Worm (Caenorhabditis elegans): ENCODE measurements around the gene mrps-21.

mrps-21 gene

DNA sequence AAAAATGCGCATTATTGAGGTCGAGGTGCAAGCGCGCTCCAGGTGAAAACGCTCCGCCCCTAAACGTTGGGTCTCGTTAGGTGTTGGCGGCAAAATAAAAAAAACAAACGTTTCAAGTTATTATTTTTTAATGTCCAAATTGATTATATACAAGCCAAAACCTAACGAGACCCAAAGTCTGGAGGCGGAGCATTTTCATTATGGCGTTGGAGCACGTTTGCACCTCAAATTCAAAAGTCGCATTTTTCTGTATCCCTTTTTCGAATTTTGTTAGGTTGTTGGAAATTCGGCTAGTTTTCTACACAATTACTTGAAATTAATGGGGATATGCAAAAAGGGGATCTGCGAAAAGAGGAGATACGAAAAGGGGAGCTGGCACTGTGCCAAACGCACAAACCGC, 1.4 kb downstream of the mrps-21 start, which contains the start of gene col-111:
Gene col-111, minus strand, starts transcription at position 101 of the 400 bp plus-strand sequence.
- TF ChIP-seq lin-13 (GFP tag; optimal IDR thresholded peaks at IDR 0.05) (no peak), Y55F3AM.14 (GFP tag; optimal IDR thresholded peaks at IDR 0.05) (no peak), mab-5 (tag; optimal IDR thresholded peaks at IDR 0.05) (no peak), mbf-1 (tag; optimal IDR thresholded peaks at IDR 0.05) (no peak), nhr-21 (tag; optimal IDR thresholded peaks at IDR 0.05) (no peak), snpc-4 (tag; optimal IDR thresholded peaks at IDR 0.05) (no peak), fos-1 (tag; optimal IDR thresholded peaks at IDR 0.05) (no peak)

ce11 chrIV:4656380-4656779, 2.9 kb downstream of the mrps-21 start:
- no peak for TF ChIP-seq nhr-21 (tag; optimal IDR thresholded peaks at IDR 0.05)

DNA sequence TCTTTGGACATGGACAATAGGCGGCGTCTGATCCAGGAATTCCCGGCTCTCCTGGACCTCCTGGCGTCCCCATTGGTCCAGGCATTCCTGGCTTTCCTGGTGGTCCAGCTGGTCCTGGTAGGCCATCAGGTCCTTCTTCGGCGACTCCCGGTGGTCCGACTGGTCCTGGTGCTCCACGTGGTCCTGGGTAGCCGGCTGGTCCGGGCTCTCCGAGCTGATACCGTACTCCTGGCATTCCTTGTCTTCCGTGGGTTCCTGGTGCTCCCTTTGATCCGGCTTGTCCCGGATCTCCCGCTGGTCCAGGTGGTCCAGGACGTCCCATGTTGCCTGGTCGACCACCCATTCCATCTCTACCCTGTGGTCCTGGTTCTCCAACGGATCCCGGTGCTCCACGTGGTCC, 3.3 kb downstream of the mrps-21 start:
- TF ChIP-seq nhr-10 (tag; optimal IDR thresholded peaks at IDR 0.05) (no peak), ama-1 (optimal IDR thresholded peaks at IDR 0.05) (no peak), lin-39 (tag; optimal IDR thresholded peaks at IDR 0.05) (no peak), F13H6.1 (tag; optimal IDR thresholded peaks at IDR 0.05) (no peak), sem-4 (tag; optimal IDR thresholded peaks at IDR 0.05) (no peak), ZK546.5 (tag; optimal IDR thresholded peaks at IDR 0.05) (no peak), snpc-4 (tag; optimal IDR thresholded peaks at IDR 0.05) (no peak), mab-5 (tag; optimal IDR thresholded peaks at IDR 0.05) (no peak), mdl-1 (tag; optimal IDR thresholded peaks at IDR 0.05) (no peak), ztf-4 (tag; optimal IDR thresholded peaks at IDR 0.05) (no peak), ztf-1 (GFP tag; conservative IDR thresholded peaks at IDR 0.05) (no peak), nhr-237 (tag; optimal IDR thresholded peaks at IDR 0.05) (no peak)

- TF ChIP-seq skn-1 (tag; optimal IDR thresholded peaks at IDR 0.05) (no peak), nhr-12 (tag; optimal IDR thresholded peaks at IDR 0.05) (no peak), ztf-1 (GFP tag; conservative IDR thresholded peaks at IDR 0.05) (no peak), sma-9 (GFP tag; optimal IDR thresholded peaks at IDR 0.05) (no peak), sma-9 (tag; optimal IDR thresholded peaks at IDR 0.05) (no peak), peb-1 (tag; optimal IDR thresholded peaks at IDR 0.05) (no peak)
Measured at ce11 chrIV:4653708-4654107, 5.6 kb downstream of the mrps-21 start.

DNA sequence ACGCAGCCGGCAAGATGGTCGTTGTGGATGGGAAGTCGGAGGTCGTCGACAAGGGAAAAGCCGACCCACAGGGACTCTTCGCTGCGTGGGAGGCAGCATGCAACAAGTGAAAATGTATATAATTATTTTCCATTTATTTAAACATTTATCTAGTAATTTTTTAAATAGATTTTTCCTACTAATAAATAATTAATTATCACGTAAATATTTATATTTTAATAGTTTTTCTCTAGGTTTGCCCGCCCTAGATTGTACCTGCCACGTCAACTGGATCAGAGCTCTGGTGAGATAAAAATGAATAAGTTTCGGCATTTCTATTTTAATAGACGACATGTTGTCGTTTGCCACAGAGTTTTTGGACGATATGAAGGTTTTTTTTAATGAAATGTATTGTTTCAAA, 6.4 kb downstream of the mrps-21 start, which contains the start of gene psr-1:
Gene psr-1, plus strand, starts transcription at position 301 of the 400 bp plus-strand sequence.
- TF ChIP-seq sma-9 (GFP tag; optimal IDR thresholded peaks at IDR 0.05) (no peak), sma-9 (tag; optimal IDR thresholded peaks at IDR 0.05) (no peak), ceh-82 (tag; optimal IDR thresholded peaks at IDR 0.05) (no peak), nhr-12 (tag; optimal IDR thresholded peaks at IDR 0.05) (no peak), nhr-237 (tag; optimal IDR thresholded peaks at IDR 0.05) (no peak), sem-4 (tag; optimal IDR thresholded peaks at IDR 0.05) (no peak), nhr-23 (tag; optimal IDR thresholded peaks at IDR 0.05) (no peak), nhr-129 (tag; optimal IDR thresholded peaks at IDR 0.05) (no peak), alr-1 (tag; optimal IDR thresholded peaks at IDR 0.05) (no peak), mdl-1 (tag; optimal IDR thresholded peaks at IDR 0.05) (no peak), unc-62 (GFP tag; optimal IDR thresholded peaks at IDR 0.05) (no peak), Y55F3AM.14 (GFP tag; optimal IDR thresholded peaks at IDR 0.05) (no peak), ZK546.5 (tag; optimal IDR thresholded peaks at IDR 0.05) (no peak), skn-1 (tag; optimal IDR thresholded peaks at IDR 0.05) (no peak), lin-11 (tag; optimal IDR thresholded peaks at IDR 0.05) (no peak), F13H6.1 (tag; optimal IDR thresholded peaks at IDR 0.05) (no peak), fos-1 (tag; optimal IDR thresholded peaks at IDR 0.05) (no peak), nhr-77 (tag; optimal IDR thresholded peaks at IDR 0.05) (no peak), mbf-1 (tag; optimal IDR thresholded peaks at IDR 0.05) (no peak), ztf-11 (tag; optimal IDR thresholded peaks at IDR 0.05) (no peak)

DNA sequence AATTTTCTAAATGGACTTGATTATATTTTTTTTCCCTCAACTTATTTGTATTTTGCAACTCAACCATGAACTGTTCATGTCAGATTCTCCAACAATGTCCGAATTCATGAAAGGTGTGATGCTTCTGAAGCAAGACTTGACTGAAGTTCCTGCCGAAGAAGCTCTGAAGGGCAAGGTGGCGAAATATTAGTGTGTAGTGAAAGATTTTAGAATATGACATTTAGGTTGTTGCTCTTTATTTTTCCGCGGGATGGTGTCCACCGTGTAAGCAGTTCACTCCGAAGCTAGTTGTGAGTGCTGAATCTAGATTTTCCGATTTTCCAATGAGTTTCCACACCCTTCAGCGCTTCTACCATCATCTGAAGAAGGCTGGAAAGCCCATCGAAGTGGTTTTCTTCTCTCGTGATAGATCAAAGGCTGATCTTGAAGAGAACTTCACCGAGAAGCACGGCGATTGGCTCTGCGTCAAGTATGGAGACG, 6.9 kb downstream of the mrps-21 start, which contains the start of gene F29B9.5:
Gene F29B9.5, plus strand, starts transcription at position 51 of the 480 bp plus-strand sequence.
- no peak for TF ChIP-seq sma-9 (GFP tag; optimal IDR thresholded peaks at IDR 0.05)
- TF ChIP-seq sma-9 (tag; optimal IDR thresholded peaks at IDR 0.05), result no peak
- TF ChIP-seq mbf-1 (tag; optimal IDR thresholded peaks at IDR 0.05), result no peak
- no peak for TF ChIP-seq lsy-2 (tag; optimal IDR thresholded peaks at IDR 0.05)
- TF ChIP-seq unc-62 (GFP tag; optimal IDR thresholded peaks at IDR 0.05), result no peak
- TF ChIP-seq snpc-4 (tag; optimal IDR thresholded peaks at IDR 0.05), result no peak
- no peak for TF ChIP-seq egl-27 (tag; optimal IDR thresholded peaks at IDR 0.05)
- no peak for TF ChIP-seq ceh-16 (tag; optimal IDR thresholded peaks at IDR 0.05)
- no peak for TF ChIP-seq gmeb-1 (tag; optimal IDR thresholded peaks at IDR 0.05)
- no peak for TF ChIP-seq unc-39 (tag; optimal IDR thresholded peaks at IDR 0.05)
- no peak for TF ChIP-seq nhr-23 (tag; optimal IDR thresholded peaks at IDR 0.05)
- no peak for TF ChIP-seq elt-3 (tag; optimal IDR thresholded peaks at IDR 0.05)
- TF ChIP-seq skn-1 (tag; optimal IDR thresholded peaks at IDR 0.05), result no peak
- TF ChIP-seq ztf-11 (tag; optimal IDR thresholded peaks at IDR 0.05), result no peak
- no peak for TF ChIP-seq zag-1 (tag; optimal IDR thresholded peaks at IDR 0.05)
- TF ChIP-seq ztf-4 (tag; optimal IDR thresholded peaks at IDR 0.05), result no peak
- no peak for TF ChIP-seq aly-2 (tag; optimal IDR thresholded peaks at IDR 0.05)
- TF ChIP-seq ama-1 (optimal IDR thresholded peaks at IDR 0.05), result no peak
- no peak for TF ChIP-seq alr-1 (tag; optimal IDR thresholded peaks at IDR 0.05)
- no peak for TF ChIP-seq lin-39 (tag; optimal IDR thresholded peaks at IDR 0.05)

Measured in whole organism, L2 larva.